Worm (Caenorhabditis elegans): Measurements from ENCODE around the gene str-185.

The str-185 gene

DNA sequence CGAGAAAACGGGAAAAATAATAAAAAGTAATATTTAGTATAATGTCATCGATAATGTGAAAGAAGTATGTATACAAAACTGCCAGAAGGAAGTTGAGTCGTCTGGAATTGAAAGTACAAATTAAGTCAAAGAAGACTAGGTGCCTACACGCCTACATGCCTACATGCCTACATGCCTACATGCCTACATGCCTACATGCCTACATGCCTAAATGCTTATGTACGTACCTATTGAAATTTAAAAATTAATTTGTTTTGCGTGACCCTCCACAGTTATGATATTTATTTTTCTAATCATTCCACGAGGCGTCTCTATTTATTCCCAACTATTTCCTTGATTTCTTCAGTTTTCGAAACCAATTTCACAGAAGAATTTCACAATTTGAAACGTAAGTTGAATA lies at the start of gene str-185, which contains the start of gene R08C7.5:
Gene str-185 (minus strand): TSS at position 101 of the 400 bp plus-strand sequence.
Gene R08C7.5 (plus strand): TSS at position 329 of the 400 bp plus-strand sequence.
- TF ChIP-seq ztf-23 (GFP tag; IDR thresholded peaks at IDR 0.05) (no peak), flt-1 (GFP tag; IDR thresholded peaks at IDR 0.05) (no peak), T22C8.4 (GFP tag; IDR thresholded peaks at IDR 0.05) (no peak), med-1 (GFP tag; optimal IDR thresholded peaks at IDR 0.05; ENCODE audit: insufficient read depth) (no peak), tab-1 (GFP tag; IDR thresholded peaks at IDR 0.05) (no peak), ztf-29 (GFP tag; IDR thresholded peaks at IDR 0.05) (no peak), cog-1 (tag; optimal IDR thresholded peaks at IDR 0.05) (no peak), klf-2 (GFP tag; conservative IDR thresholded peaks at IDR 0.05) (no peak), ref-1 (GFP tag; conservative IDR thresholded peaks at IDR 0.05) (no peak)

DNA sequence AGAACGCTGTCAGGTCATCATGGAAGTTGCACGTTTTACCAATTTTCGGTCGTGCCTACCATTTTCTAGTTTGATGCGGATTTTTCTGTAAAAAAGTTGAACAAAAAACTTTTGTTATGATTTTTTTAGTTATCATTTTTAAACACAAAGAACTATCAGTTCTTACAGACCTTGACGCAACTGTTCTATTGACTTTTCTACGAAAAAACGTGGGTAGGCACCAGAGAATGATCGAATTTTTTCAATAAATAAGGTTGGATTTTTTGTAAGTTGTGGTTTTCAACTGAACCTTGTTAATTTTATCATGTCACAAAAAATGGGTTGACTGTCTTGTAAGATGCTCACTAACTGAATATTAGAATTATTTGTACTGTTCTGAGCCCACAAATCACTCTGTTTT lies 48.8 kb upstream of the str-185 start:
- TF ChIP-seq flt-1 (GFP tag; IDR thresholded peaks at IDR 0.05) = no peak
- no peak for TF ChIP-seq cog-1 (tag; optimal IDR thresholded peaks at IDR 0.05)
- no peak for TF ChIP-seq T22C8.4 (GFP tag; IDR thresholded peaks at IDR 0.05)
- no peak for TF ChIP-seq ztf-29 (GFP tag; IDR thresholded peaks at IDR 0.05)
- no peak for TF ChIP-seq ref-1 (GFP tag; conservative IDR thresholded peaks at IDR 0.05)
- TF ChIP-seq med-1 (GFP tag; optimal IDR thresholded peaks at IDR 0.05; ENCODE audit: insufficient read depth) = no peak
- no peak for TF ChIP-seq tab-1 (GFP tag; IDR thresholded peaks at IDR 0.05)
- no peak for TF ChIP-seq ztf-23 (GFP tag; IDR thresholded peaks at IDR 0.05)
- no peak for TF ChIP-seq klf-2 (GFP tag; conservative IDR thresholded peaks at IDR 0.05)

DNA sequence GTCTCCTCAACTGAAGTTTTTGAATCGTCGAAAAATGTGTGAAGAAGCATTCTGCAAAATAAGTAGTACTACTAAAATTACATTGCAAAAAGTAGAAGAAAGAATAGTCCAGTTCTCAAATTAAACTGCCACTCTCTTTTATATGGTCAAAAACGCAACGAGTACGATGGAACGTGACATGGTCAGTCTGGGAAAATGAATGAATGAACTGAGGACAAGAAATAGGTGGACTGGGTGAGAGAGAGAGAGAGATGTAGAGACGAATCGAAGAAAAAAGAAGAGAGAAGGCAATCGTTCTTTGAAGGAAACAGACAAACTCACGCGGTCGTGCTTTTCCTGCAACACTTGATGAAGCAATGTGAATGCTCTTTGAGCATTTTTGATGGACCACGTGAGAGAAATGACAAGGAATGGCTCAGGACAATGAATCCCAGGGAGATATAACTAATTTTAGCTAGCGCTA lies 47.2 kb upstream of the str-185 start, which contains the start of gene M01H9.3:
Gene M01H9.3 (minus strand): TSS at position 51 of the 463 bp plus-strand sequence.
- TF ChIP-seq med-1 (GFP tag; optimal IDR thresholded peaks at IDR 0.05; ENCODE audit: insufficient read depth) (no peak), tab-1 (GFP tag; IDR thresholded peaks at IDR 0.05) (no peak), ztf-29 (GFP tag; IDR thresholded peaks at IDR 0.05) (no peak), flt-1 (GFP tag; IDR thresholded peaks at IDR 0.05) (no peak), ref-1 (GFP tag; conservative IDR thresholded peaks at IDR 0.05) (no peak)

DNA sequence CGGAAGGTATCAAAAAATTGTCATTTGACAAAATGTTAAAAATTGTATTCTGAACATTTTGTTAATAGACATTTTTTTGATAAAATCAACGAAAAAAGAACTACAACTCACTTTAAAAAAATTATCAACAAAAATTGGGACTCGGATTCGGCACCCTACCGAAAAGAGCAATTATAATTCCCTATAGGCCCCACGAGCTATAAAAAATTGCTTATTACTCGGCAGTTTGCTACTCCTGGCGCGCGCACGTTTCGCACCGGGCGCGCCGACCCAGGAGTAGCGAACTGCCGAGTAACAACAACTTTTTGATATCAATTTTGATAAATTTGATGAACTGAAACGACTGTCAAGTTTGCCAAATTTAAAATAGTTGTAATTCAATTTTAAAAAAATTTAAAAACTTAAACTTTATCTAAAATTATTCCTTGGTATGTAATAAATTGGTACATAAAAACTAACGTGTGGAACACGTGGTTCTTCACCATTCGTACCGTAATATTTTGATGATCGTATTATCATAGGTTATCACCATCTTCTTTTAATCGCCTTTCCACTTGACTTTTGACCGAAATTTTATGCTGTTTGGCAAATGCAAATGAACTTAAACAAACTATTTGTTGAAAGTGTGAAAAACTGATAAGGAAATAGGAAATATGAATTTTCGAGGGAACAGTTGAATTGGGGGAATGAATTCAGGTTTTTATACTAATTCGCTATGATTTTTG lies 45.7 kb upstream of the str-185 start:
- TF ChIP-seq ref-1 (GFP tag; conservative IDR thresholded peaks at IDR 0.05) (no peak), T22C8.4 (GFP tag; IDR thresholded peaks at IDR 0.05) (no peak), ztf-29 (GFP tag; IDR thresholded peaks at IDR 0.05) (no peak), med-1 (GFP tag; optimal IDR thresholded peaks at IDR 0.05; ENCODE audit: insufficient read depth) (no peak), flt-1 (GFP tag; IDR thresholded peaks at IDR 0.05) (no peak), ztf-23 (GFP tag; IDR thresholded peaks at IDR 0.05) (no peak), cog-1 (tag; optimal IDR thresholded peaks at IDR 0.05) (no peak), klf-2 (GFP tag; conservative IDR thresholded peaks at IDR 0.05) (no peak), tab-1 (GFP tag; IDR thresholded peaks at IDR 0.05) (no peak)

DNA sequence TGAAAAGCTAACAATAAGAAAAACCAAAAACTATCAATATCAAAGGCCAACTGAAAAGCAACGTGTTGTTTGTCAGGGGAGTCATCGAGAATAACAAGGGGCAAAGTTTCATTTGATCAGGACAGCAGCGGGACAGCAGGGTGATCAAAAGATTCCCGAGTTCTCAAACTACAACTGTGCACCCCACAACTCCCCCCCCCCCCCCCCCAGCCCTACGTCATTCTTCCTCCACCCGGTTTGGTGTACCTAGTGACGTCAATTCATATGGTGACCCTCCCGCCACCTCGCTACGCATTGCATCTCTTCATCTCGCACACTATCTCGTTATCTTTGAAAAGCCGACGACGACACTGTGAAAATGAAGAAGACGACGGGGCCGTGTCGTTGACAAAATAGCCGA lies 44.0 kb upstream of the str-185 start:
- no peak for TF ChIP-seq T22C8.4 (GFP tag; IDR thresholded peaks at IDR 0.05)

DNA sequence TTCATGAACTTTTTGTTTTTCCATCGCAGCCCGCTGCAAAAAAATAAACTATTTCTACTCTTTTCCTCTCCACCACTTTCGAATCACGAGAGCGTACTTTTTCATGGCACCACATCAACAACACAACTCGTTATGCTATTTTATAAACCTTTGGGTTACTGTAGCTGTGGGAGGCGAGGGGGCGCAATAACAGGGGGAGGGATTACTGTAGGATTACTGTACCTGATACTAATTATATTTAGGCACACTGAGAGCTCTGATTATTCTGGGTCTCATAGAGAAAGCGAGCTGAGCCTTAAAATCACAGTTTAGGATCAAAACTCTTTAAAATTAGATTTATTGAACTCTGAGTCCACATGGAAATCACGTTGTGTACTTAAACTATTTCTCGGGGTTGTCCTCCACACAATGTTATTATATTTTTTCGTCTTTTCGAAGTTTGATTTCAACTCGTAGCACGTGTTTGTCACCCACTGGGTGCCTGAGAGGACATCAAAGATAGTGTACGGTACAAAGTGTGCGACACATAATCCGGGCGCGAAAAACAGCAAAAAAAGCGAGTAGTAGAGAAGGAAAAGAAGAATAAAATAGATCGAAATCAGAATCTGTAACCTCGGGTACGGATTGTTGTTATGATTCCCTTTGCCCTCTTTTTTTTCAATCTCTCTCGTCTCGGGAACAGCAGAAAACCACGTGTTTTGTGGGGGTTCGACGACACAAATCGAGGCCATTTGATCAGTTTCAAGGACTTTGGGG lies 42.8 kb upstream of the str-185 start:
- TF ChIP-seq med-1 (GFP tag; optimal IDR thresholded peaks at IDR 0.05; ENCODE audit: insufficient read depth) (no peak), ztf-23 (GFP tag; IDR thresholded peaks at IDR 0.05) (no peak), cog-1 (tag; optimal IDR thresholded peaks at IDR 0.05) (no peak), tab-1 (GFP tag; IDR thresholded peaks at IDR 0.05) (no peak), flt-1 (GFP tag; IDR thresholded peaks at IDR 0.05) (no peak), ref-1 (GFP tag; conservative IDR thresholded peaks at IDR 0.05) (no peak), klf-2 (GFP tag; conservative IDR thresholded peaks at IDR 0.05) (no peak), T22C8.4 (GFP tag; IDR thresholded peaks at IDR 0.05) (no peak), ztf-29 (GFP tag; IDR thresholded peaks at IDR 0.05) (no peak)

DNA sequence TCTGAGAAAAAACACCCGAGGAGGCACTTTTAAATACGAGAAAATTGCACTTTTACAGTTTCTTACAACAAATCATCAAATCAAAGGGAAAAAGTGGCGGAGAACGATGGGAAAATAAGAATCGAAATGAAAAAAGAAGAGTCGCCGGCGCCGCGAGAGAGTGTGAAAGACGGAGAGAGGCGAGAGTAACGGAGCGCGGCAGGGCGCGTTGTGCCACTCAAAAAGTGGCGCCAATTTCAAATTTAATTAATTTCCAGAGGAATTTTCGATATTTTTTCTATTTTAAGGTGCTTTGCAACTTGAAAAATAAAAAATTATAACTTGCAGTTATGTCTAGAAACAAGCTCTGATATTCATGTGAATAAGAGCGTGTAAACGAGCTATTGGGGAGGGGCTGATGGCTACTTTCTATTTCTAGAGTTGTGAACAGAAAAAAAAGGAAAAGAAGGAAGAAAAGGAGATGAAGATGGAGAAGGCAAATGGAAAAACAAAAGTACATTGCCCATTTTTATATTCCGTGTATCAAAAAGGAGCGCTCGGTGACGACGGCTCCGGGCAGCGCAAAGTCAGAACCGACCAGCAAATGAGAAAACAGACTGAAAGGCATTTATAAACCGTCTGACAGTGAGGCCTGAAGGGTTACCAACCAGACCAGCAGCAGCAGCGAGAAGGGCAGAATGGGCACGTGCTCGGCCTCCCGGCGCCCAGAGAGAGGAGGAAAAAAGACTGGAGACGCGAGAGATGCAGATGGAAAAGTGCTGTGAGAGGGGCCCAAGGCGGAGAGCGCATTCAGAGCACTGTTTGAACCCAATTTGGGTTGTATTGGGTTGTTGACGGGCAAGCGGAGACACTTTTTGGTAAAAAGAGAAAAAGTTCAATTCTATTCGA lies 41.3 kb upstream of the str-185 start:
- no peak for TF ChIP-seq flt-1 (GFP tag; IDR thresholded peaks at IDR 0.05)
- TF ChIP-seq klf-2 (GFP tag; conservative IDR thresholded peaks at IDR 0.05) = no peak
- TF ChIP-seq med-1 (GFP tag; optimal IDR thresholded peaks at IDR 0.05; ENCODE audit: insufficient read depth) = no peak
- no peak for TF ChIP-seq ref-1 (GFP tag; conservative IDR thresholded peaks at IDR 0.05)
- TF ChIP-seq tab-1 (GFP tag; IDR thresholded peaks at IDR 0.05) = no peak
- TF ChIP-seq cog-1 (tag; optimal IDR thresholded peaks at IDR 0.05) = no peak
- no peak for TF ChIP-seq ztf-29 (GFP tag; IDR thresholded peaks at IDR 0.05)
- no peak for TF ChIP-seq T22C8.4 (GFP tag; IDR thresholded peaks at IDR 0.05)
- no peak for TF ChIP-seq ztf-23 (GFP tag; IDR thresholded peaks at IDR 0.05)

DNA sequence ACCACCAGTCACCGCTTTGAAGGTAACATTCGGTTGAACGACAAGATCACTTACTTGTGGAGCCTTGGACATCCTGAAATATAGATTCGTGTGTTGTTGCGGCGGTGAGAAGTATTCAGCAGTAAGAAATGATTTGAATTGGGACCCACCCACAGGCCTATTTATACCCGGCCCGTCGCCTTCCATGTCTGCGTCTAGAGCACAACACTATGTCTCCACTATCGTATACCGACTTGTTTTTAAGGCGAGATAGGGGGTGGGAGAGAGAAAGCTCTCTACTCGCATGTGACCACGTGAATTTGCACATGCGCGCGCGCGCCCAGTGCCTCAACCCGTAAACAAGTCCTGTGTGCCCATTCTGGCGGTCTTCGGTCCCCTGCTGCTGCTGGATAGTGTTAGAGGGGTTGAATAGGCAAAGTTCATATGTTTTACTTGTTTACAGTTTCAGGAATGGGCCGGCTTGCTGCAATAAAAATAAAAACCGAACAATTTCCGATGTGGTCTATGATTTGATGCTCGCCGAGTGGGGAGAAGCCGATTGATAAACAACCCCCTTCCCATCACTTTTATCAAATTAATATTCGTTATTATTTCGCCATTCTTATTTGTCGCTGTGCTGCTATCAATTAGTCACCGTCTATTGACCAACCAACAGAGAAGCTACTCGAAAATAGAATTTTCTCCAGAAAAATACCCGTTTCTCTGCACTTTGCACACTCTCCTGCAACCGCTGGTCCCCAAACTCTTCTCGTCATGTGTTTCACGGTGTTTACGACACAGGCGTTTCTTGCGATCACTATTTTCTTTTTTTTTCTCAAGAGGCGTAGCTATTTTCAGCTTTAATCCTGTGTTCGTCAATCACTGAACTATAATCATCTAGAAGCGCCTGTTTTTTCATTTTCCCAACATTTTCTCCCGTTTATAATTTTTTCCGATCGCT lies 40.2 kb upstream of the str-185 start:
- TF ChIP-seq flt-1 (GFP tag; IDR thresholded peaks at IDR 0.05) (peak; percentile 28; the same call in 1 of the 2 replicates), med-1 (GFP tag; optimal IDR thresholded peaks at IDR 0.05; ENCODE audit: insufficient read depth) (no peak), tab-1 (GFP tag; IDR thresholded peaks at IDR 0.05) (peak; percentile 63; the same call in 1 of the 2 replicates)

Data from whole organism, midembryonic.